Worm (Caenorhabditis elegans): ENCODE measurements around the gene C14B1.2.

DNA sequence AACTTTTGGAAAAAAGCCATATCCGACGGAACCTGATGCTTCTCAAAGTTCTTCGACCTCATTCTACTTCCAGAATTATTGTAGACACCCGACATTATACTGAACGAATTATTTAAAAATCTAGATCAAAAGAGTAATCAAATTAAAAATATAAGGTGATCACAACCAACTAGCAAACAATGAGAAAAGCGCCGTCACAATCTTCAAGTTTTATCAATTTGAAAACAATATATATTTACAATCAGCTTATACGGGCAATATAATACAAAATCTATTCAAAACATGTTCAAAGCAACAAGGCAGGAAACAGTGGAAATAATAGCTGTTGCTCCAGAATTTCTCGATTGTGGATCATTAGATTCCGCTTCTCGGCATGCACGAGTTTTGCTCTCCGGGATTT, 22.8 kb downstream of the C14B1.2 start, which contains the start of gene C14B1.12:
- TF ChIP-seq attf-3 (GFP tag; conservative IDR thresholded peaks at IDR 0.05) (no peak), snpc-1.1 (tag; optimal IDR thresholded peaks at IDR 0.05; ENCODE audit: insufficient read depth) (no peak), hmg-20 (GFP tag; IDR thresholded peaks at IDR 0.05) (no peak), C06A6.2 (GFP tag; conservative IDR thresholded peaks at IDR 0.05) (no peak), aptf-2 (GFP tag; conservative IDR thresholded peaks at IDR 0.05) (no peak), atf-7 (tag; optimal IDR thresholded peaks at IDR 0.05) (no peak)

Measured in whole organism, young adult.